Fruit fly (Drosophila melanogaster): ENCODE data around the gene CG43230.
A peak's percentile ranks its signal among the peaks of the same experiment; 100 is the strongest.

CG43230 gene

dm6 chr2L:15214922-15215321, at the start of gene CG43230:
Gene CG43230, plus strand, starts transcription at chr2L:15215222.
- no peak for TF ChIP-seq CG17801 (GFP tag; optimal IDR thresholded peaks at IDR 0.05; ENCODE audit: partially characterized antibody)

- TF ChIP-seq CG17801 (GFP tag; optimal IDR thresholded peaks at IDR 0.05; ENCODE audit: partially characterized antibody) = no peak
Observed at dm6 chr2L:15178044-15178443, 37.0 kb upstream of the CG43230 start.

dm6 chr2L:15179028-15179427, 36.0 kb upstream of the CG43230 start:
- no peak for TF ChIP-seq CG17801 (GFP tag; optimal IDR thresholded peaks at IDR 0.05; ENCODE audit: partially characterized antibody)

dm6 chr2L:15200409-15200808, 14.6 kb upstream of the CG43230 start, which contains the start of gene CG4168:
Gene CG4168, minus strand, starts transcription at chr2L:15200459.
- TF ChIP-seq CG17801 (GFP tag; optimal IDR thresholded peaks at IDR 0.05; ENCODE audit: partially characterized antibody) = no peak

dm6 chr2L:15201992-15202391, 13.0 kb upstream of the CG43230 start, which contains the start of gene Sfp35C:
Gene Sfp35C, minus strand, starts transcription at chr2L:15202092.
- no peak for TF ChIP-seq CG17801 (GFP tag; optimal IDR thresholded peaks at IDR 0.05; ENCODE audit: partially characterized antibody)

dm6 chr2L:15211489-15211888, 3.5 kb upstream of the CG43230 start:
- TF ChIP-seq CG17801 (GFP tag; optimal IDR thresholded peaks at IDR 0.05; ENCODE audit: partially characterized antibody) = no peak

- no peak for TF ChIP-seq CG17801 (GFP tag; optimal IDR thresholded peaks at IDR 0.05; ENCODE audit: partially characterized antibody)
Observed at dm6 chr2L:15243413-15243812, 28.4 kb downstream of the CG43230 start.

- TF ChIP-seq CG17801 (GFP tag; optimal IDR thresholded peaks at IDR 0.05; ENCODE audit: partially characterized antibody) = no peak
Observed at dm6 chr2L:15244708-15245107, 29.7 kb downstream of the CG43230 start.

dm6 chr2L:15247614-15248013, 32.6 kb downstream of the CG43230 start, which contains the start of gene ZnT35C:
Gene ZnT35C, minus strand, starts transcription at chr2L:15247714.
- TF ChIP-seq CG17801 (GFP tag; optimal IDR thresholded peaks at IDR 0.05; ENCODE audit: partially characterized antibody) = no peak

- TF ChIP-seq CG17801 (GFP tag; optimal IDR thresholded peaks at IDR 0.05; ENCODE audit: partially characterized antibody) = no peak
Observed at dm6 chr2L:15248163-15249005, 33.4 kb downstream of the CG43230 start, which contains the start of gene dao. Gene dao, plus strand, starts transcription at chr2L:15248879.

dm6 chr2L:15249006-15249513, 34.0 kb downstream of the CG43230 start:
- TF ChIP-seq CG17801 (GFP tag; optimal IDR thresholded peaks at IDR 0.05; ENCODE audit: partially characterized antibody) = no peak

- no peak for TF ChIP-seq CG17801 (GFP tag; optimal IDR thresholded peaks at IDR 0.05; ENCODE audit: partially characterized antibody)
Observed at dm6 chr2L:15249682-15250081, 34.7 kb downstream of the CG43230 start.

dm6 chr2L:15254229-15254861, 39.3 kb downstream of the CG43230 start:
- TF ChIP-seq CG17801 (GFP tag; optimal IDR thresholded peaks at IDR 0.05; ENCODE audit: partially characterized antibody) = no peak

dm6 chr2L:15256249-15256648, 41.2 kb downstream of the CG43230 start, which contains the start of the genes PolD3 and Uxt:
Gene PolD3, minus strand, starts transcription at chr2L:15256304.
Gene Uxt, plus strand, starts transcription at chr2L:15256581.
- no peak for TF ChIP-seq CG17801 (GFP tag; optimal IDR thresholded peaks at IDR 0.05; ENCODE audit: partially characterized antibody)

- peak; percentile 90 for TF ChIP-seq CG17801 (GFP tag; optimal IDR thresholded peaks at IDR 0.05; ENCODE audit: partially characterized antibody)
Observed at dm6 chr2L:15264483-15264987, 49.5 kb downstream of the CG43230 start, which contains the start of gene yuri. Gene yuri, minus strand, starts transcription at chr2L:15264692.
